Fruit fly (Drosophila melanogaster): ENCODE data around the gene CG10598.

Gene CG10598

DNA sequence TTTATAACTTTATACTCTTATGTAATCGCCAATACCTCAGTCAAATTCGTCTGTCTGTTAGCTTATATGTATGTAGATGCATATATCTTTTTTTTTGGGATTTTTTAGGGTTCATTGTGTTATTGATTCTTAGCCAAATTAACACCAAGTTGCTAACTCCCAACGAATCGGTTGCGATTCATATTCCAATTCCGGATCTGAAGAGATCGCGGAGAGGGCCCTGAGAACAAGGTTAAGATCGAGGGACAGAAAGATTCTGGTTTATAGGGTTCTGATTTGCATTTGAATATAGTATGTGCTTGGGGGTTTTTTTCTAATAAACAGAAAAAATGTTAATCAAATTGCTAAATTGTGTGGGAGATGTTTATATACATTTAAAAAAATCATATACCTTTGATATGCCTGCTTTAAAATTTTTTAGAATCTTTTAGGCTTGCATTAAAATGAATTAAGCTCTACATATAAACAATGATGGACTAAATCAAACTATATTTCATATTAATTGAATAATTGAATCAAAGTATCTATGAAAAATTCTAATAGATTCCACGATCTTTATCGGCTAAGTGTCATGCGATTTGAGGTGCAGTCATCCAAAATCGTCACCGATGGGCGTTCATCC, 18.7 kb downstream of the CG10598 start, which contains the start of gene CG32563:
Gene CG32563, plus strand, starts transcription at position 572 of the 622 bp plus-strand sequence.
- TF ChIP-seq Eip75B (GFP tag; optimal IDR thresholded peaks at IDR 0.05): no peak
- TF ChIP-seq fd59A (GFP tag; optimal IDR thresholded peaks at IDR 0.05): no peak
- TF ChIP-seq cyc (GFP tag; optimal IDR thresholded peaks at IDR 0.05): no peak
- TF ChIP-seq fd85E (GFP tag; optimal IDR thresholded peaks at IDR 0.05): no peak
- no peak for TF ChIP-seq esn (GFP tag; optimal IDR thresholded peaks at IDR 0.05)
- TF ChIP-seq CG6163 (GFP tag; IDR thresholded peaks at IDR 0.05): no peak
- TF ChIP-seq topi (GFP tag; optimal IDR thresholded peaks at IDR 0.05): no peak
- no peak for TF ChIP-seq CG6792 (GFP tag; optimal IDR thresholded peaks at IDR 0.05)
- TF ChIP-seq Sox14 (GFP tag; optimal IDR thresholded peaks at IDR 0.05): no peak
- no peak for TF ChIP-seq achi (GFP tag; optimal IDR thresholded peaks at IDR 0.05)

DNA sequence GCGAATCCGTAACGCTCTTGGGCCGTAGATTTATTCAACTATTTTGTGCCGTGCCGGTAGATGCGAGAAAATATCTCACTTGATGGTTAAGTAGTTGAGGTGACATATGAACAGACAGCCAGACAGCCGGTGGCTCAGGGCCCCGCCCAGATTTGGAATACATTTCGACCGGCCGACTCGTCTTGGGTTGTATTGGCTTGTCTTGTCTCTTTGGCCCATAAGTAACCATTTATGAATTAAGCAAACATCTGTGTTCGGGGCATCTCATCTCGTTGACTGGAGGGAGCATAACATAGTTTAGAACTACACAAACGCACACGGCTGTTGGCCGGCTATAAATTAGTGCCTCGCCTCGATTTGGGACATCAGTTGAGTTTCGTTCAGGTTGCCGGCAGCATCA, 20.6 kb downstream of the CG10598 start, which contains the start of gene CG32564:
Gene CG32564, plus strand, starts transcription at position 362 of the 400 bp plus-strand sequence.
- peak; percentile 52 for TF ChIP-seq fkh (GFP tag; optimal IDR thresholded peaks at IDR 0.05)
- no peak for TF ChIP-seq CG4318 (GFP tag; optimal IDR thresholded peaks at IDR 0.05)

- TF ChIP-seq CG9139 (GFP tag; optimal IDR thresholded peaks at IDR 0.05): no peak
- no peak for TF ChIP-seq CG34406 (GFP tag; optimal IDR thresholded peaks at IDR 0.05)
- no peak for TF ChIP-seq CG11762 (GFP tag; optimal IDR thresholded peaks at IDR 0.05; ENCODE audit: insufficient read depth)
- TF ChIP-seq CG3919 (GFP tag; optimal IDR thresholded peaks at IDR 0.05): no peak
- TF ChIP-seq CG6276 (GFP tag; optimal IDR thresholded peaks at IDR 0.05): no peak
- TF ChIP-seq achi (GFP tag; optimal IDR thresholded peaks at IDR 0.05): no peak
- TF ChIP-seq Smox (GFP tag; optimal IDR thresholded peaks at IDR 0.05): no peak
- no peak for TF ChIP-seq CG6163 (GFP tag; IDR thresholded peaks at IDR 0.05)
- no peak for TF ChIP-seq Hr38 (GFP tag; optimal IDR thresholded peaks at IDR 0.05)
- no peak for TF ChIP-seq Lpt (GFP tag; optimal IDR thresholded peaks at IDR 0.05)
- no peak for TF ChIP-seq fd85E (GFP tag; optimal IDR thresholded peaks at IDR 0.05)
Observed at dm6 chrX:17205028-17205427, 21.6 kb downstream of the CG10598 start.

DNA sequence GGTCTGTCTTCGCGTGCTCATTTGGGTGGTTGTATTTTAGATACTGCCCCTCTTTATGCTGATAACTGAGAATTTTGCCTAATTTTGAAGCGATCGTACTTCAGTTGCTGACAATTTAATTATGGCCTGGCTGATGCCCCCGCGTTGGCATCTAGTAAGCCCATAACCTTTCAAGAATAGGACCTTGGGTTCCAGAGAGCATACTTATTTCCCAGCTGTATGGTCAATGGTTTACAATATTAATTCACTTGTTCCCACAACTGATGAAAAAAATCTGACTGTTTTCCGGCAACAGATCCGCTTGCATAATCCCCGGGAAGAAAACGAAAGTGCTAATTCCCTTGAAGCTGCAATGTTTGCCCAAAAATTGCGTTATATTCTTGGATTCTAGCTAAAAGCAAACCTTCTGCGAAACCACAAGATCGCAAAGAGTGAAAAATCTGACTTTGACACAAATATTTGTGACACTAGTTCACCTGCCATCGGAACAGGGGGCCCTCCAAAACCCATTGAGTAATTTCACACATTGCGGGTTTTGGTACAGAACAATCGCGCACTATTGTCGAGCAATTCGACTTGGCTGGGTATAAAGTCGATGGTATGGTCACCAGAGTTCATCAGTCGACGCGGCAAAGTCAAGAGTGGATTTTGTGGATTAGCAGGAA, 24.0 kb downstream of the CG10598 start, which contains the start of the genes TTLL1A and CG5070:
Gene TTLL1A, minus strand, starts transcription at position 101 of the 665 bp plus-strand sequence.
Gene CG5070, plus strand, starts transcription at position 615 of the 665 bp plus-strand sequence.
- no peak for TF ChIP-seq Gug (GFP tag; IDR thresholded peaks at IDR 0.05)
- TF ChIP-seq CG11762 (GFP tag; optimal IDR thresholded peaks at IDR 0.05; ENCODE audit: insufficient read depth): no peak
- TF ChIP-seq Hr38 (GFP tag; optimal IDR thresholded peaks at IDR 0.05): no peak
- TF ChIP-seq CG31627 (GFP tag; optimal IDR thresholded peaks at IDR 0.05): no peak
- no peak for TF ChIP-seq dac (GFP tag; optimal IDR thresholded peaks at IDR 0.05)
- no peak for TF ChIP-seq fd59A (GFP tag; optimal IDR thresholded peaks at IDR 0.05)
- no peak for TF ChIP-seq vri (GFP tag; optimal IDR thresholded peaks at IDR 0.05)
- no peak for TF ChIP-seq salr (GFP tag; optimal IDR thresholded peaks at IDR 0.05)
- TF ChIP-seq Ets21C (GFP tag; optimal IDR thresholded peaks at IDR 0.05): no peak
- no peak for TF ChIP-seq ss (GFP tag; optimal IDR thresholded peaks at IDR 0.05)
- no peak for TF ChIP-seq eg (GFP tag; IDR thresholded peaks at IDR 0.05)
- no peak for TF ChIP-seq CG15336 (GFP tag; IDR thresholded peaks at IDR 0.05)
- TF ChIP-seq CG8319 (GFP tag; optimal IDR thresholded peaks at IDR 0.05): no peak

DNA sequence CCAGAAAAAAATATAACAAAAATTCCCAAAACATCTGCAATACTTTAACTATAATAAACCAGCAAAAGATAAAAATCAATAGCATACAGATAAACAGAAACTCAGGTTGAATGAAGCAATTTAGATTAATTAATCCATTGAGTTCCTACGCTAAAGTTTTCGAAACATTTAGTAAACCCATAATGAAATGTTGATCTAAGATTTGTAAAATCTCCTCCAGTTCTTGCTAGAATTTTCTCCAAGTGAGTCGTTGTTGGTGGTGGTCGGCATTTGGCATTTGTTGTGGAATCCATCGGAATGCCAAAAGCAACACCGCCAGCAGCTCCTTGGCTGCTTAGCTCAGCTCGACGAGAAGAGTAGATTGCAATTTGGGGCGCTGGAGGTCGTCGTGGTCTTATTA, 38.5 kb downstream of the CG10598 start:
- no peak for TF ChIP-seq Hr38 (GFP tag; optimal IDR thresholded peaks at IDR 0.05)
- peak; percentile 63 for TF ChIP-seq svp (GFP tag)
- TF ChIP-seq Hr4 (GFP tag; optimal IDR thresholded peaks at IDR 0.05): no peak
